Fruit fly (Drosophila melanogaster) whole organism, adult: ENCODE data around the gene CG6614.

Source experiments
- pad ChIP-seq: fragments of 200-800 bp; sonication (Bioruptor generic); optimal IDR thresholded peaks from 3 replicates; lab custom pipeline; 2017; ENCODE audit warnings: missing biosample characterization, missing genetic modification characterization, mild to moderate bottlenecking, moderate library complexity, missing genetic modification reagents

The CG6614 gene

DNA sequence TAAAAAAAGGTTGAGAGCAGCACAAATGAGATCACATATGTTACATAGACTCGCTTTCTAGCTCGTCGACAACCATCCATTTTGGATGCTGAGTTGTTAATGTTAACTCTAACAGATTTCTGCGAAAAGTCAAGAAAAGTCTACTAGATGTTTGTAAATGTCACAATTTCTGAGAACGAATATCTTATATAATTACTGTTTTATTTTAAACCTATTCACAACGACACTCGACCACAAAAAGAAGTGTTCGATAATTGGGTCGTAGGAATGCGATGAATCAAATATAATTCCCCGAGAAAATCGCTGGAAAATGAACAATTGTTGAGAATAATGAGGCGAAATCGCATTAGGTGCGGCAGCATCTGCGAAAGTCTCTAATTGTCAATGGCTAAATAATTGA, 37.0 kb downstream of the CG6614 start, which contains the start of gene spag4:
spag4 (minus strand) TSS at position 101 of the 400 bp plus-strand sequence.
- TF ChIP-seq pad (GFP tag; lab: Kevin White, UChicago): no peak
